Fruit fly (Drosophila melanogaster): ENCODE data around the gene CG6700.

CG6700 gene

DNA sequence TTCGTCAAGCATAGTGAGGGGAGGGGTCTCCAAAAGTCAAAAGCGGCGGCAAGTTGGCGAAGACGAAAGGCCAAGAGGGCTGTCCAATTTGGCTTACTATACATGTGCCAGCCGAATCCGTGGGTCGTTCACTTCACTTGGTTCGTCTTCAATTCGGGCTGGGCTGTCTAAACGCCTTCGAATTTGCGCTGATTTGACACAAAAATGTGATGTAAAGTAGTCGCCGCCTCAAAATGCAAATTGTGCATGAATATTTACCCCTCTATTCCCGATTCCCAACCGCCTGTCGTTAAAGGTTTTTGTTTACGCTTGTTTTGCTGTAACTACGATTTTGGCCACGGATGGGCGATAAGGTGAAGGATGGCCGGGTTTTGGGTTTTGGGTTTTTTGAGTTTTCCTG, 46.7 kb downstream of the CG6700 start:
- TF ChIP-seq Mnt (GFP tag; optimal IDR thresholded peaks at IDR 0.05): no peak
- peak; percentile 99 for TF ChIP-seq tj (GFP tag; optimal IDR thresholded peaks at IDR 0.05)
- TF ChIP-seq CG33017 (tag; optimal IDR thresholded peaks at IDR 0.05): no peak
- TF ChIP-seq Crg-1 (GFP tag; optimal IDR thresholded peaks at IDR 0.05): no peak

DNA sequence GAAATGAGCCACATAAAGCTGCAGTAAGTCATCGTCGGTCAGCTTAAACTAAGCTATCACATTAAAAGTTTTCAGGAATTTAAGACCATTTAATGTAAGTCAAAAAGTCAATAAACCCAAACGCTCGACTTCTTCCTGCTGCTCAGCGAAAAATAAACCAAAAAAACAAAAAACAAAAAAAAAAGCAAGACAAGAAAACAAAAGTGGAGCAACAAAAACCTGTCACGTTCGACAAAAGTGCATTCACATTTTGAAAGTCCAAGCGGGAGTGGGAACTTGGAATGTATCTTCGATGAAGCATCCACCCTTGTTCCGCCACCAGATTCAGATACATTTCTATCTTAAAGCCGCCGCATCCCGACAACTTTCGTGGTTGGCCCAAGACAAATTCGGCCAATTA, 48.4 kb downstream of the CG6700 start:
- TF ChIP-seq CG5204 (GFP tag; optimal IDR thresholded peaks at IDR 0.05) (no peak), CG7101 (tag; optimal IDR thresholded peaks at IDR 0.05) (no peak), Crg-1 (GFP tag; optimal IDR thresholded peaks at IDR 0.05) (no peak), tj (GFP tag; optimal IDR thresholded peaks at IDR 0.05) (peak; percentile 31), Mnt (GFP tag; optimal IDR thresholded peaks at IDR 0.05) (no peak), toe (GFP tag; optimal IDR thresholded peaks at IDR 0.05) (no peak), bab1 (GFP tag; optimal IDR thresholded peaks at IDR 0.05) (no peak)

DNA sequence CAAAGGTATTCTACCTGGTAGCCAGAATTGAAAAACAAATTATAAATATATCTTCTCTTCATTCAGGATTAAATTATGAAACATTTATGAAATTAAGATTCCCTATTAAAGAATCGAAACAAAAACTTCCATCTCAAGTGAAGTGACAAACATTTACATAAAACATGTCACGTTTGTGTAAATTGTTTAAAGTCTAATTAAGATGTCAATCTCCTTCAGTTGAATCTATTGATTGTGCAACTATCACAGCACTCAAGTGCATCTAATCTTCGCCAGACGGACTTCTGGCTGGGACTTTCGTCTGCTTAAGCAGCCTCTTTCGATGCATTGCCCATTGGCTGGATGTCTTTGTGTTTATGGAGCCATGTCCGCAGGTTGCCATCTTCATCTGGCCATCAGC, 50.3 kb downstream of the CG6700 start:
- TF ChIP-seq Mnt (GFP tag; optimal IDR thresholded peaks at IDR 0.05): no peak
- no peak for TF ChIP-seq CG1620 (GFP tag; optimal IDR thresholded peaks at IDR 0.05)
- no peak for TF ChIP-seq cnc (optimal IDR thresholded peaks at IDR 0.05)
- no peak for TF ChIP-seq CG7045 (GFP tag; optimal IDR thresholded peaks at IDR 0.05)
- no peak for TF ChIP-seq CG12768 (GFP tag; optimal IDR thresholded peaks at IDR 0.05)
- no peak for TF ChIP-seq bab1 (GFP tag; optimal IDR thresholded peaks at IDR 0.05)
- no peak for TF ChIP-seq CG14711 (tag; optimal IDR thresholded peaks at IDR 0.05)

DNA sequence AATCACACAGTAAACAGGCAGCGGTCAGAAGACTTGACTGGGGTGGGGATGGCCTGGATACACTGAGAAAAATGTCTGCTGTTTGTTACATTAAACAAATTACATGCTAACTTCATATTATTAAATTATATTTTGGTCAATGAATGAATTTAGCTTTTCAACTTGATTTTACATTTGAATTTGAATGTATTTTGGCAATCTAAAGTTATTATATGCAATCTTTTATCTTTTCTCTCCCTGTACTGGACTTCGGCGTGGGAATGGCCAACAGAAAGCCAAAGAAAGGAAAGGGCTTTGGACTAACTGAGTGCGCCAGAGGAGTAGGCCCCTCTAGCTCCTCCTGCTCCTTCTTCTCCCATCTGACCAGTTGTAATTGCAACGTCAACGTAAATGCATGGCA, 51.1 kb downstream of the CG6700 start:
- no peak for TF ChIP-seq CG14711 (tag; optimal IDR thresholded peaks at IDR 0.05)
- no peak for TF ChIP-seq toe (GFP tag; optimal IDR thresholded peaks at IDR 0.05)
- TF ChIP-seq tj (GFP tag; optimal IDR thresholded peaks at IDR 0.05): no peak
- TF ChIP-seq CG33017 (tag; optimal IDR thresholded peaks at IDR 0.05): no peak
- TF ChIP-seq CG1620 (GFP tag; optimal IDR thresholded peaks at IDR 0.05): no peak

DNA sequence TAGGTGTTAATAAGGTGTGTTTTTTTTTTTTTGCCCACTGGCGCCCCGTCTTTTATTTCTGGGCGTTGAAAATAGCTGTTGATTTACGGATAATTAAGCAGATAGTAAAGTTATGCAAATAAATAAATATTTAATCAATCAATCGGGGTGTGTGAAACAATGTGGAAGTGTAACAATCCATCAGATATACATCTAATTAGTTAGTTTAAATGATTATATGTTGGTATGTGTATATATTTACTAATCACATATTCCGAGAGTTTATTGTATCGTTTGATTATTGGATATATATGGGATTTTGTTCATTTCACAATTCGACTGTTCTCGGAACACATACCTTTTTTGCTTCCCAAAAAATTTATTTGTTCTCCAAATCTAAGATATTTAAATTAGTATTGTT, 52.5 kb downstream of the CG6700 start, which contains the start of gene CG31870:
Gene CG31870 (plus strand): TSS at position 301 of the 400 bp plus-strand sequence.
- TF ChIP-seq pad (GFP tag; optimal IDR thresholded peaks at IDR 0.05) (no peak), CG1620 (GFP tag; optimal IDR thresholded peaks at IDR 0.05) (no peak), Hr96 (GFP tag; optimal IDR thresholded peaks at IDR 0.05) (no peak), cnc (optimal IDR thresholded peaks at IDR 0.05) (no peak)
